Worm (Caenorhabditis elegans): Measurements from ENCODE around the gene twk-45.
"Not testable (repeated sequence)": the region's sequence is repeated elsewhere in the genome, so short reads cannot be mapped to it uniquely, and the experiment has no call there.

Gene twk-45

ce11 chrIII:2801800-2802515 lies at the start of gene twk-45, which contains the start of gene Y71H2AM.25:
TSS of gene twk-45 (minus strand) at chrIII:2801900.
TSS of gene Y71H2AM.25 (plus strand) at chrIII:2802465.
- TF ChIP-seq ceh-9 (tag; optimal IDR thresholded peaks at IDR 0.05) = no peak
- no peak for TF ChIP-seq nfya-1 (tag; optimal IDR thresholded peaks at IDR 0.05; ENCODE audit: insufficient read depth)
- no peak for TF ChIP-seq jun-1 (tag; optimal IDR thresholded peaks at IDR 0.05)
- no peak for TF ChIP-seq pha-4 (tag; optimal IDR thresholded peaks at IDR 0.05)
- no peak for TF ChIP-seq unc-62 (GFP tag; optimal IDR thresholded peaks at IDR 0.05)
- TF ChIP-seq nhr-28 (tag; optimal IDR thresholded peaks at IDR 0.05) = no peak

ce11 chrIII:2846747-2847146 lies 45.0 kb upstream of the twk-45 start, which contains the start of gene H34I24.1:
TSS of gene H34I24.1 (plus strand) at chrIII:2847047.
- TF ChIP-seq nhr-77, aly-2, ceh-9 (tag; optimal IDR thresholded peaks at IDR 0.05): not testable (repeated sequence)

ce11 chrIII:2841856-2842373 lies 40.2 kb upstream of the twk-45 start, which contains the start of gene H34I24.2:
TSS of gene H34I24.2 (plus strand) at chrIII:2842044.
- no peak for TF ChIP-seq nhr-76 (tag; optimal IDR thresholded peaks at IDR 0.05)
- TF ChIP-seq elt-2 (tag; optimal IDR thresholded peaks at IDR 0.05) = peak; percentile 66

DNA sequence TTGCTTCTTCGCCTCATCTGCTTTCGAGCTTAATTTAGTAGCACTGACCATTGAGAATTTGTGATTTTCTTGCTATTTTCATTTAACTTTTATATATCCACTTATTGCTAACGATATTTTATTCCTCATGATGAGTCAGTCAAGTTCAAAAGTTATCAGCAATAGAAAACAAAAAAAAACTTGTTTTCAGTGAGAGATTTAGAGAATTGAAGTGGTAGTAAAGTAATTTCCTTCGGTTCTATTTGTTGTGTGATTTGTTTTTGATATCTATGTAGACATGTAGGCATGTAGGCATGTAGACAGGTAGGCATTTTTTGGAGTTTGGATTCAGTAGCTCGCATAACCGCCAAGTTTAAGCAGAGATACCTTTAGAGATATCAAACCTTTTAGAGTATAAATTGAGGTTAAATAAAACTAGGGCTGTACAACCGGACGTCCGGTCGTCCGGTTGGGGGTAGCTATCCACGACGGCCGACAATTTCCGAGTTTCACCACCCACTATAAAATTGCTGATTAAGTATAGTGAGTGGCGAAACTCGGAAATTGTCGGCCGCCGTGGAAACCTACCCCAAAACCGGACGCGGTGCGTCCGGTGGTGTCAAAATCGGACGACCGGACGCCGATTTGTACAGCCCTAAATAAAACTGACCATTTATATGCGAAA lies 39.3 kb upstream of the twk-45 start, which contains the start of gene Y71H2AR.2:
TSS of gene Y71H2AR.2 (minus strand) at position 51 of the 664 bp plus-strand sequence.
- TF ChIP-seq R02D3.7 (tag; optimal IDR thresholded peaks at IDR 0.05) = no peak
- TF ChIP-seq nhr-43 (tag; optimal IDR thresholded peaks at IDR 0.05; ENCODE audit: poor library complexity, severe bottlenecking) = no peak
- no peak for TF ChIP-seq unc-62 (GFP tag; optimal IDR thresholded peaks at IDR 0.05)
- no peak for TF ChIP-seq nhr-11 (tag; optimal IDR thresholded peaks at IDR 0.05)
- TF ChIP-seq pqm-1 (tag; optimal IDR thresholded peaks at IDR 0.05) = no peak
- no peak for TF ChIP-seq unc-39 (tag; optimal IDR thresholded peaks at IDR 0.05)
- no peak for TF ChIP-seq zag-1 (tag; optimal IDR thresholded peaks at IDR 0.05)
- TF ChIP-seq ztf-4 (tag; optimal IDR thresholded peaks at IDR 0.05) = no peak
- no peak for TF ChIP-seq egl-27 (tag; optimal IDR thresholded peaks at IDR 0.05)
- TF ChIP-seq ama-1 (optimal IDR thresholded peaks at IDR 0.05) = no peak
- no peak for TF ChIP-seq elt-3 (tag; optimal IDR thresholded peaks at IDR 0.05)
- TF ChIP-seq elt-1 (tag; optimal IDR thresholded peaks at IDR 0.05) = no peak
- no peak for TF ChIP-seq fos-1 (tag; optimal IDR thresholded peaks at IDR 0.05)
- TF ChIP-seq ZK546.5 (tag; optimal IDR thresholded peaks at IDR 0.05) = no peak
- TF ChIP-seq elt-2 (tag; optimal IDR thresholded peaks at IDR 0.05) = no peak
- TF ChIP-seq nhr-25 (tag; optimal IDR thresholded peaks at IDR 0.05) = no peak
- TF ChIP-seq fkh-2 (tag; optimal IDR thresholded peaks at IDR 0.05) = no peak

DNA sequence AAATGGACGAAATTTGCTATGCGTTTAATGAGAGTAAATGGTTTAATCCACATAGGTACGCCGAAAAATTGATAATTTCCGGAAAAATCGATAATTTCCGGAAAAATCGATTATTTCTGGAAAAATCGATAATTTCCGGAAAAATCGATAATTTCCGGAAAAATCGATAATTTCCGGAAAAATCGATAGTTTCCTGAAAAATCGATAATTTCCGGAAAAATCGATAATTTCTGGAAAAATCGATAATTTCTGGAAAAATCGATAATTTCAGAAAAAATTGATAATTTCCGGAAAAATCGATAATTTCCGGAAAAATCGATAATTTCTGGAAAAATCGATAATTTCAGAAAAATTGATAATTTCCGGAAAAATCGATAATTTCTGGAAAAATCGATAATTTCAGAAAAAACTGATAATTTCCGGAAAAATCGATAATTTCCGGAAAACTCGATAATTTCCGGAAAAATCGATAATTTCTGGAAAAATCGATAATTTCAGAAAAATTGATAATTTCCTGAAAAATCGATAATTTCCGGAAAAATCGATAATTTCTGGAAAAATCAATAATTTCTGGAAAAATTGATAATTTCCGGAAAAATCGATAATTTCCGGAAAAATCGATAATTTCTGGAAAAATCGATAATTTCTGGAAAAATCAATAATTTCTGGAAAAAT lies 35.2 kb upstream of the twk-45 start:
- TF ChIP-seq ceh-28 (tag; optimal IDR thresholded peaks at IDR 0.05) = peak; percentile 98

DNA sequence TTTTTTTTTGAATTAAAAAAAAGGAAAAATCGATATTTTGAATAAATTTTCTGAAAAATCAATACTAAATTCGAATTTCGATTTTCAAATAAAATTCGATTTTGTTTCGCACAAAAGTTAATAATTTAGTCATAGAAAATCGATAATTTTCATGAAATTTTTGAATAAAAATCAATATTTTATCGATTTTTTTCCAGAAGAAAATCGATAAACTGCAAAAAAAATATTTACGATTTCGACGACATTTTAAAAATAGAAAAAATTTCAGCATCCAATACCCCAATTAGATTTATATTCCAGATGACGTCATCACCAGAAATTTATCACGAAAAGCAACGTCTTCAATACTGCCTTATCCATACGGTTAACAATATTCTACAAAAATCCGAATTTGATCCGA lies 34.6 kb upstream of the twk-45 start, which contains the start of gene josd-1:
TSS of gene josd-1 (plus strand) at position 301 of the 400 bp plus-strand sequence.
- TF ChIP-seq ceh-9 (tag; optimal IDR thresholded peaks at IDR 0.05) = no peak
- no peak for TF ChIP-seq nhr-76 (tag; optimal IDR thresholded peaks at IDR 0.05)

DNA sequence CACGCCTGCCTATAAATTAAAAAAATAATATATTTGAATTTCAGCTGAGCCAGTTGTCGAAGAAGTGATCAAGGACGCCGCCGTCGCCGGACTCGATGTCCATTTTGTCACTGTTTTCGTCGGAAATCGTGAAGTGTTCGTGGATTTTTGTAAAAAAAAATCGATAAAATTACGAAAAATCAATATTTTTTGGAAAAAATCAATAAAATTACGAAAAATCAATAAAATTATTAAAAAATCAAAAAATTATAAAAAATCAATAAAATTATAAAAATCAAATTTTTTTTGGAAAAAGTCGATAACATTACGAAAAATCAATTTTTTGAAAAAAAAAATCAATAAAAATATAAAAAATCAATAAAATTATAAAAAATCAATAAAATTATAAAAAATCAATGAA lies 33.3 kb upstream of the twk-45 start:
- TF ChIP-seq pqm-1 (tag; optimal IDR thresholded peaks at IDR 0.05) (no peak), elt-2 (tag; optimal IDR thresholded peaks at IDR 0.05) (no peak), ceh-28 (tag; optimal IDR thresholded peaks at IDR 0.05) (peak; percentile 89), daf-12 (tag; optimal IDR thresholded peaks at IDR 0.05) (no peak)

Data from whole organism, L3 larva.